Fruit fly (Drosophila melanogaster) whole organism, pupa: ENCODE data around the gene Atg6.

Experiments used
- CG10348 ChIP-seq: fragments of 200-800 bp; sonication (Bioruptor generic); IDR thresholded peaks from 2 replicates; pipeline ENCODE4 v1.3.6; 2022; ENCODE audit warnings: missing biosample characterization, missing genetic modification characterization
- CG12605 ChIP-seq: fragments of 200-800 bp; sonication (Bioruptor generic); IDR thresholded peaks from 2 replicates; pipeline ENCODE4 v1.3.6; 2022; ENCODE audit warnings: missing biosample characterization, missing genetic modification characterization
- CG13204 ChIP-seq: fragments of 200-800 bp; sonication (Bioruptor generic); optimal IDR thresholded peaks from 2 replicates; lab custom pipeline; 2018; ENCODE audit warnings: missing biosample characterization, mild to moderate bottlenecking, missing genetic modification characterization, moderate library complexity
- CG32121 ChIP-seq: fragments of 200-800 bp; sonication (Bioruptor generic); IDR thresholded peaks from 2 replicates; pipeline ENCODE4 v1.3.6; 2022; ENCODE audit warnings: missing biosample characterization, missing genetic modification characterization
- CG34367 ChIP-seq: fragments of 200-800 bp; sonication (Bioruptor generic); optimal IDR thresholded peaks from 2 replicates; lab custom pipeline; 2018; ENCODE audit warnings: missing biosample characterization, mild to moderate bottlenecking, missing genetic modification characterization
- CG9948 ChIP-seq: fragments of 200-800 bp; sonication (Bioruptor generic); optimal IDR thresholded peaks from 2 replicates; lab custom pipeline; 2018; ENCODE audit warnings: missing biosample characterization, mild to moderate bottlenecking, missing genetic modification characterization, moderate library complexity
- EcR ChIP-seq: fragments of 200-800 bp; sonication (Bioruptor generic); optimal IDR thresholded peaks from 3 replicates; lab custom pipeline; 2019; ENCODE audit warnings: missing biosample characterization, missing genetic modification characterization, mild to moderate bottlenecking, moderate library complexity, missing genetic modification reagents
- Ets98B ChIP-seq: fragments of 200-800 bp; sonication (Bioruptor generic); IDR thresholded peaks from 2 replicates; pipeline ENCODE4 v1.3.6; 2022; ENCODE audit warnings: missing biosample characterization, missing genetic modification characterization
- Pif1A ChIP-seq: fragments of 200-800 bp; sonication (Bioruptor generic); optimal IDR thresholded peaks from 3 replicates; lab custom pipeline; 2016; ENCODE audit warnings: missing biosample characterization, missing genetic modification characterization
- Snoo ChIP-seq: fragments of 200-800 bp; sonication (Bioruptor generic); optimal IDR thresholded peaks from 3 replicates; lab custom pipeline; 2017; ENCODE audit warnings: missing biosample characterization, mild to moderate bottlenecking, missing genetic modification characterization, inconsistent platforms
- fd96Ca ChIP-seq: fragments of 200-800 bp; sonication (Bioruptor generic); IDR thresholded peaks from 3 replicates; pipeline ENCODE4 v1.3.6; 2022; ENCODE audit warnings: missing biosample characterization, missing genetic modification characterization

DNA sequence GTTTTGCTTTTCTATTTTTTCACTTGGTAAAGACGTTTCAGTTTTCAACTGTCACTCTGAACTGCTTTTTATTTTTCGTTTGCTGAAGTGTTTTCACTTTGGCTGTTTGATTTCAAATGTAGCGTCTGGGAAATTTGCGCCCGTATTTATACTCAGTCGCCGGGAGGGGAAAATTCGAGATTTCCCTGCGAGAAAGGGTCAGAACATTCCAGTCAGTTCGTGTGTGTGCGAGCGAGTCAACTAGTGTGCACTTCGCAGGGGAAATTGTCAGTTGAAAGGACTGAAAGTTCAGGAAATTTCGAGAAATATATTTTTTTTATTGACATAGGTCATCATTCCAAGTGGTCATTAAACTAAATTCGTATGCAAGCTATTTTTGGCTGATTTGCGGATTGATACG lies 6.6 kb upstream of the Atg6 start, which contains the start of gene Hsp68:
- TF ChIP-seq CG32121 (peak; percentile 15; the same call in 1 of the 2 replicates), Pif1A (GFP tag; lab: Kevin White, UChicago) (no peak), Snoo (no peak), EcR (GFP tag; lab: Kevin White, UChicago) (peak; percentile 88), CG12605 (GFP tag; lab: Robert Waterston, UW) (no peak), fd96Ca (GFP tag; lab: Robert Waterston, UW) (no peak), CG34367 (tag; lab: Kevin White, UChicago) (no peak), CG13204 (no peak), Ets98B (GFP tag; lab: Robert Waterston, UW) (no peak), CG10348 (GFP tag; lab: Robert Waterston, UW) (no peak), CG9948 (tag; lab: Kevin White, UChicago) (no peak)
